Worm (Caenorhabditis elegans) whole organism, late embryonic: ENCODE data around the gene ckc-1.
A peak's percentile ranks its signal among the peaks of the same experiment; 100 is the strongest.

Experiments used
- ahr-1 ChIP-seq: sonication (generic microtip); optimal IDR thresholded peaks from 2 replicates; lab custom pipeline; 2016; ENCODE audit warnings: missing genetic modification characterization, missing compliant biosample characterization
- ama-1 ChIP-seq: fragments of 150-350 bp; optimal IDR thresholded peaks from 2 replicates; lab custom pipeline; 2014
- dmd-4 ChIP-seq: sonication (generic microtip); optimal IDR thresholded peaks from 2 replicates; lab custom pipeline; 2016; ENCODE audit warnings: borderline replicate concordance, missing genetic modification characterization, missing compliant biosample characterization
- gmeb-2 ChIP-seq: sonication (generic microtip); optimal IDR thresholded peaks from 2 replicates; lab custom pipeline; 2016; ENCODE audit warnings: missing genetic modification characterization, inconsistent platforms, missing compliant biosample characterization
- lin-11 ChIP-seq: fragments of 200-800 bp; sonication (Bioruptor generic); optimal IDR thresholded peaks from 2 replicates; lab custom pipeline; 2018; ENCODE audit warnings: mild to moderate bottlenecking, missing genetic modification characterization, missing compliant biosample characterization
- nhr-232 ChIP-seq: sonication (generic microtip); optimal IDR thresholded peaks from 2 replicates; lab custom pipeline; 2016; ENCODE audit warnings: missing genetic modification characterization, missing compliant biosample characterization
- pha-4 ChIP-seq: fragments of 150-350 bp; optimal IDR thresholded peaks from 2 replicates; lab custom pipeline; 2018; ENCODE audit warnings: missing biosample characterization, missing genetic modification reagents, missing genetic modification characterization
- zip-5 ChIP-seq: sonication (generic microtip); optimal IDR thresholded peaks from 2 replicates; lab custom pipeline; 2016; ENCODE audit warnings: missing genetic modification characterization, missing compliant biosample characterization
- ztf-16 ChIP-seq: sonication (generic microtip); optimal IDR thresholded peaks from 2 replicates; lab custom pipeline; 2017; ENCODE audit warnings: missing genetic modification characterization, missing compliant biosample characterization

ce11 chrX:3537335-3537734, 39.1 kb upstream of the ckc-1 start, which contains the start of gene gyg-1:
- TF ChIP-seq ztf-16 (no peak), gmeb-2 (tag; lab: Kevin White, UChicago) (no peak), ahr-1 (tag; lab: Kevin White, UChicago) (no peak), pha-4 (tag; lab: Kevin White, UChicago) (no peak), nhr-232 (tag; lab: Kevin White, UChicago) (peak; percentile 9), zip-5 (tag; lab: Kevin White, UChicago) (no peak), dmd-4 (tag; lab: Kevin White, UChicago) (no peak), ama-1 (lab: Kevin White, UChicago) (no peak), lin-11 (no peak)
